Worm (Caenorhabditis elegans): ENCODE measurements around the gene cdr-1.

DNA sequence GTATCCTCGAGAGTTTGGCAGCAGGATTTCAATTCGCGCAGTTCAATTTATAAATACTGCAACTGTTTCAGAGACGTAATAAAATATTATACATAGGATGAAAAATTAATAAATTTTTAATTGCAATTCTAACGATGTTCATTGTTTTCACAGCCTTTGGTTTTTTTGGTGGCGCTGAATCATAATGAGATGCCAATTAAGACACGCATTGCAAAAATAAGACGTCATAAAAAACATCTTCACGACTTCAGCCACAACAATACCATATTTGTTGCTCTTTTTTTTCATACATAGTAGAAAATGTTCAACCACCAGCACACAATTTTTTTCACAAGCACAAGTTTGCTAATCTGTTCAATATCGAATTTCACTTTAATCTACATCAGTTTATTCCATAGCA, 48.8 kb upstream of the cdr-1 start, which contains the start of gene str-56:
- TF ChIP-seq ztf-11 (tag; optimal IDR thresholded peaks at IDR 0.05) (no peak), elt-3 (tag; optimal IDR thresholded peaks at IDR 0.05) (no peak), nhr-28 (tag; optimal IDR thresholded peaks at IDR 0.05) (no peak), ZK546.5 (tag; optimal IDR thresholded peaks at IDR 0.05) (no peak)
